Worm (Caenorhabditis elegans) whole organism, L3 larva: ENCODE data around the gene nhr-236.

Source experiments
- R02D3.7 ChIP-seq: fragments of 150-350 bp; optimal IDR thresholded peaks from 2 replicates; lab custom pipeline; 2014; ENCODE audit warnings: missing biosample characterization, missing genetic modification characterization
- aly-2 ChIP-seq: fragments of 150-350 bp; optimal IDR thresholded peaks from 2 replicates; lab custom pipeline; 2014; ENCODE audit warnings: missing biosample characterization, missing genetic modification characterization
- ceh-16 ChIP-seq: sonication (generic microtip); optimal IDR thresholded peaks from 2 replicates; lab custom pipeline; 2017; ENCODE audit warnings: missing biosample characterization, missing genetic modification characterization
- elt-2 ChIP-seq: sonication (generic microtip); optimal IDR thresholded peaks from 2 replicates; lab custom pipeline; 2016; ENCODE audit warnings: missing genetic modification reagents, mild to moderate bottlenecking, missing genetic modification characterization, missing compliant biosample characterization
- lin-39 ChIP-seq: fragments of 150-350 bp; optimal IDR thresholded peaks from 2 replicates; lab custom pipeline; 2018; ENCODE audit warnings: missing biosample characterization, missing genetic modification reagents, missing genetic modification characterization
- nhr-12 ChIP-seq: fragments of 150-350 bp; optimal IDR thresholded peaks from 2 replicates; lab custom pipeline; 2014; ENCODE audit warnings: missing biosample characterization, missing genetic modification characterization
- nhr-237 ChIP-seq: fragments of 150-350 bp; optimal IDR thresholded peaks from 2 replicates; lab custom pipeline; 2014; ENCODE audit warnings: missing biosample characterization, missing genetic modification characterization
- nhr-28 ChIP-seq: fragments of 150-350 bp; optimal IDR thresholded peaks from 2 replicates; lab custom pipeline; 2014; ENCODE audit warnings: missing biosample characterization, missing genetic modification characterization
- pha-4 ChIP-seq: fragments of 150-350 bp; optimal IDR thresholded peaks from 2 replicates; lab custom pipeline; 2014; ENCODE audit warnings: missing biosample characterization, missing genetic modification reagents, missing genetic modification characterization
- pqm-1 ChIP-seq: fragments of 150-350 bp; optimal IDR thresholded peaks from 2 replicates; lab custom pipeline; 2017; ENCODE audit warnings: missing biosample characterization, missing genetic modification characterization, inconsistent platforms
- skn-1 ChIP-seq: fragments of 150-350 bp; optimal IDR thresholded peaks from 2 replicates; lab custom pipeline; 2014; ENCODE audit warnings: missing biosample characterization, missing genetic modification characterization
- snpc-4 ChIP-seq: fragments of 150-350 bp; optimal IDR thresholded peaks from 2 replicates; lab custom pipeline; 2014; ENCODE audit warnings: missing biosample characterization, missing genetic modification characterization
- unc-62 ChIP-seq: fragments of 150-350 bp; sonication (generic microtip); optimal IDR thresholded peaks from 4 replicates; lab custom pipeline; 2014; ENCODE audit warnings: missing biosample characterization, missing genetic modification reagents, missing genetic modification characterization

- no peak for TF ChIP-seq pha-4 (tag; lab: Kevin White, UChicago)
- no peak for TF ChIP-seq pqm-1
- no peak for TF ChIP-seq unc-62 (GFP tag; lab: Kevin White, UChicago)
- TF ChIP-seq nhr-237 (tag; lab: Kevin White, UChicago), result no peak
- no peak for TF ChIP-seq aly-2 (tag; lab: Kevin White, UChicago)
- TF ChIP-seq elt-2 (tag; lab: Kevin White, UChicago), result no peak
- TF ChIP-seq snpc-4 (tag; lab: Kevin White, UChicago), result no peak
- TF ChIP-seq ceh-16 (tag; lab: Kevin White, UChicago), result no peak
- TF ChIP-seq R02D3.7, result no peak
- no peak for TF ChIP-seq lin-39 (tag; lab: Kevin White, UChicago)
- TF ChIP-seq skn-1 (tag; lab: Kevin White, UChicago), result no peak
- no peak for TF ChIP-seq nhr-28 (tag; lab: Kevin White, UChicago)
- no peak for TF ChIP-seq nhr-12 (tag; lab: Kevin White, UChicago)
These were observed 9.4 kb downstream of the nhr-236 start for ce11 chrIV:2320009-2320408.
